Worm (Caenorhabditis elegans): ENCODE results near the gene F21D12.2.
A peak's percentile ranks its signal among the peaks of the same experiment; 100 is the strongest.

F21D12.2 gene

DNA sequence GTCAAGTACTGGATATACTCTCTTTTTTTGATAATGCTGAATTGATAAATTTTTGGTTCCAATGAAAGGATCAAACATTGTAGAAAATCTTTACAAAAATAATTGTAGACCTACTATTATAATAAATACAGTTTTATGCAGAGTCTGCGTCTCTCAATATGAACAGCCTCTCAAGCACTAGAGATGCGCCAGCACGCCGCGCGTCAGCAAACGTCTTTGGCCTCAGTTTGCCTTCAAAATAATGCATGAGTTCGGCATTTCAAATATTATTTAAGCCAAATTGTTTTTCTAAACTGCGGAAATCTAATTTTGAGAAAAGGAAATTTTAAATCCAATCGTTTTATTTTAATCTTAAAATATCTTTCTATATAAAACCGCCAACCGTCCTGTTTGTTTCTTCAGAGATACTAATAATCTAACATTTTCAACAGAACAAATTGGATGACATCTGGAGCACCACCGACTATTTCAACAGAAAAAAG lies 15.9 kb upstream of the F21D12.2 start, which contains the start of gene cul-4 (continued):
- no peak for TF ChIP-seq nhr-25 (tag; optimal IDR thresholded peaks at IDR 0.05; ENCODE audit: borderline replicate concordance, insufficient read depth)
- no peak for TF ChIP-seq lir-3 (tag; optimal IDR thresholded peaks at IDR 0.05)
- no peak for TF ChIP-seq pqm-1 (tag; optimal IDR thresholded peaks at IDR 0.05)
- TF ChIP-seq nhr-11 (tag; optimal IDR thresholded peaks at IDR 0.05): no peak
- TF ChIP-seq unc-130 (GFP tag; optimal IDR thresholded peaks at IDR 0.05): peak; percentile 71
- TF ChIP-seq D1046.2 (GFP tag; IDR thresholded peaks at IDR 0.05): no peak
- TF ChIP-seq F49E8.2 (tag; optimal IDR thresholded peaks at IDR 0.05; ENCODE audit: borderline replicate concordance): peak; percentile 90
- TF ChIP-seq dmd-8 (GFP tag; IDR thresholded peaks at IDR 0.05): no peak
- no peak for TF ChIP-seq set-16 (GFP tag; IDR thresholded peaks at IDR 0.05)
- TF ChIP-seq dmd-9 (GFP tag; IDR thresholded peaks at IDR 0.05): no peak
- peak; percentile 87 for TF ChIP-seq duxl-1 (tag; optimal IDR thresholded peaks at IDR 0.05; ENCODE audit: poor library complexity)
- TF ChIP-seq ceh-44 (GFP tag; IDR thresholded peaks at IDR 0.05): no peak
- no peak for TF ChIP-seq dmd-6 (GFP tag; IDR thresholded peaks at IDR 0.05)
- no peak for TF ChIP-seq egl-27 (tag; optimal IDR thresholded peaks at IDR 0.05)
- TF ChIP-seq nhr-76 (tag; optimal IDR thresholded peaks at IDR 0.05): no peak
- no peak for TF ChIP-seq lin-39 (tag; optimal IDR thresholded peaks at IDR 0.05)
- no peak for TF ChIP-seq spr-3 (GFP tag; optimal IDR thresholded peaks at IDR 0.05)
- no peak for TF ChIP-seq madf-9 (GFP tag; conservative IDR thresholded peaks at IDR 0.05)
- TF ChIP-seq ceh-32 (tag; optimal IDR thresholded peaks at IDR 0.05; ENCODE audit: poor library complexity): no peak
- TF ChIP-seq aly-2 (tag; optimal IDR thresholded peaks at IDR 0.05): no peak
- TF ChIP-seq unc-62 (GFP tag; optimal IDR thresholded peaks at IDR 0.05 in 1 of 2): no peak
- no peak for TF ChIP-seq unc-62 (tag; optimal IDR thresholded peaks at IDR 0.05)
- no peak for TF ChIP-seq lim-7 (GFP tag; IDR thresholded peaks at IDR 0.05)
- TF ChIP-seq daf-19 (GFP tag; conservative IDR thresholded peaks at IDR 0.05): no peak
- no peak for TF ChIP-seq ces-1 (GFP tag; optimal IDR thresholded peaks at IDR 0.05)
- no peak for TF ChIP-seq nhr-28 (tag; optimal IDR thresholded peaks at IDR 0.05)
- no peak for TF ChIP-seq zip-2 (tag; optimal IDR thresholded peaks at IDR 0.05)
- no peak for TF ChIP-seq nhr-237 (tag; optimal IDR thresholded peaks at IDR 0.05)
- no peak for TF ChIP-seq ctbp-1 (GFP tag; IDR thresholded peaks at IDR 0.05)
- TF ChIP-seq hlh-30 (tag; optimal IDR thresholded peaks at IDR 0.05; ENCODE audit: insufficient read depth): no peak
- TF ChIP-seq fkh-10 (GFP tag; optimal IDR thresholded peaks at IDR 0.05): no peak
- TF ChIP-seq F26F4.8 (GFP tag; conservative IDR thresholded peaks at IDR 0.05): no peak
- no peak for TF ChIP-seq mxl-2 (GFP tag; conservative IDR thresholded peaks at IDR 0.05)
- TF ChIP-seq attf-4 (tag; optimal IDR thresholded peaks at IDR 0.05): no peak
- TF ChIP-seq jun-1 (tag; optimal IDR thresholded peaks at IDR 0.05): peak; percentile 27
- TF ChIP-seq daf-8 (GFP tag; IDR thresholded peaks at IDR 0.05): no peak
- no peak for TF ChIP-seq ceh-82 (tag; optimal IDR thresholded peaks at IDR 0.05)
- TF ChIP-seq lsy-2 (tag; optimal IDR thresholded peaks at IDR 0.05): no peak
- TF ChIP-seq nhr-111 (GFP tag; optimal IDR thresholded peaks at IDR 0.05): no peak
- TF ChIP-seq rbr-2 (tag; optimal IDR thresholded peaks at IDR 0.05): no peak
- TF ChIP-seq sdz-12 (GFP tag; optimal IDR thresholded peaks at IDR 0.05): no peak
- TF ChIP-seq lin-29 (GFP tag; IDR thresholded peaks at IDR 0.05): no peak
- no peak for TF ChIP-seq zfp-3 (GFP tag; conservative IDR thresholded peaks at IDR 0.05)
- peak; percentile 82 for TF ChIP-seq Y48G9A.11 (GFP tag; IDR thresholded peaks at IDR 0.05)
- no peak for TF ChIP-seq mdt-29 (GFP tag; IDR thresholded peaks at IDR 0.05)
- TF ChIP-seq pha-4 (GFP tag; IDR thresholded peaks at IDR 0.05): no peak
- TF ChIP-seq pha-4 (tag; optimal IDR thresholded peaks at IDR 0.05): no peak
- no peak for TF ChIP-seq hif-1 (tag; optimal IDR thresholded peaks at IDR 0.05)
- no peak for TF ChIP-seq arid-1 (GFP tag; conservative IDR thresholded peaks at IDR 0.05)
- peak; percentile 49 for TF ChIP-seq T20F7.1 (GFP tag; optimal IDR thresholded peaks at IDR 0.05)
- peak; percentile 48 for TF ChIP-seq hmg-1.1 (GFP tag; IDR thresholded peaks at IDR 0.05)
- TF ChIP-seq nhr-42 (GFP tag; IDR thresholded peaks at IDR 0.05): no peak
